Fruit fly (Drosophila melanogaster) whole organism, embryonic: ENCODE data around the gene CG5172.

Source experiments
- ATbp ChIP-seq: fragments of 200-800 bp; sonication (Bioruptor generic); optimal IDR thresholded peaks from 2 replicates; lab custom pipeline; 2017; ENCODE audit warnings: missing biosample characterization, mild to moderate bottlenecking, missing genetic modification characterization, missing genetic modification reagents
- Adf1 ChIP-seq: fragments of 200-800 bp; sonication (Bioruptor generic); IDR thresholded peaks from 2 replicates; pipeline ENCODE4 v1.3.6; 2022; ENCODE audit warnings: missing biosample characterization, missing genetic modification characterization
- Awh ChIP-seq: fragments of 200-800 bp; sonication (Bioruptor generic); IDR thresholded peaks from 2 replicates; pipeline ENCODE4, ENCODE4 v1.3.6; 2022; ENCODE audit warnings: missing biosample characterization, missing genetic modification characterization
- CG10267 ChIP-seq: fragments of 200-800 bp; sonication (Bioruptor generic); optimal IDR thresholded peaks from 2 replicates; lab custom pipeline; 2018; ENCODE audit warnings: missing biosample characterization, mild to moderate bottlenecking, missing genetic modification characterization, moderate library complexity
- CG12155 ChIP-seq: fragments of 200-800 bp; sonication (Bioruptor generic); optimal IDR thresholded peaks from 3 replicates; lab custom pipeline; 2016; ENCODE audit warnings: missing biosample characterization, missing genetic modification characterization
- CG13624 ChIP-seq: fragments of 200-800 bp; sonication (Bioruptor generic); optimal IDR thresholded peaks from 2 replicates; lab custom pipeline; 2016; ENCODE audit warnings: missing biosample characterization, missing genetic modification characterization
- CG14441 ChIP-seq: fragments of 200-800 bp; sonication (Bioruptor generic); IDR thresholded peaks from 2 replicates; pipeline ENCODE4 v1.3.6; 2022; ENCODE audit warnings: missing biosample characterization, missing genetic modification characterization
- CG14710 ChIP-seq: fragments of 200-800 bp; sonication (Bioruptor generic); optimal IDR thresholded peaks from 3 replicates; lab custom pipeline; 2019; ENCODE audit warnings: missing biosample characterization, mild to moderate bottlenecking, missing genetic modification characterization, moderate library complexity
- CG15269 ChIP-seq: fragments of 200-800 bp; sonication (Bioruptor generic); optimal IDR thresholded peaks from 2 replicates; lab custom pipeline; 2018; ENCODE audit warnings: missing biosample characterization, mild to moderate bottlenecking, missing genetic modification characterization, moderate library complexity
- CG15601 ChIP-seq: fragments of 200-800 bp; sonication (Bioruptor generic); optimal IDR thresholded peaks from 3 replicates; lab custom pipeline; 2019; ENCODE audit warnings: missing biosample characterization, mild to moderate bottlenecking, missing genetic modification characterization, moderate library complexity
- CG1602 ChIP-seq: fragments of 200-800 bp; sonication (Bioruptor generic); optimal IDR thresholded peaks from 3 replicates; lab custom pipeline; 2016; ENCODE audit warnings: missing biosample characterization, missing genetic modification characterization
- CG17361 ChIP-seq: fragments of 200-800 bp; sonication (Bioruptor generic); IDR thresholded peaks from 3 replicates; pipeline ENCODE4 v1.3.6; 2022; ENCODE audit warnings: missing biosample characterization, missing genetic modification characterization
- CG18599 ChIP-seq: fragments of 200-800 bp; sonication (Bioruptor generic); optimal IDR thresholded peaks from 3 replicates; lab custom pipeline; 2017; ENCODE audit warnings: missing biosample characterization, missing genetic modification characterization, mild to moderate bottlenecking, moderate library complexity, missing genetic modification reagents
- CG30020 ChIP-seq: fragments of 200-800 bp; optimal IDR thresholded peaks from 2 replicates; lab custom pipeline; 2019; ENCODE audit warnings: missing biosample characterization, mild to moderate bottlenecking, missing genetic modification characterization, moderate library complexity
- CG42726 ChIP-seq: fragments of 200-800 bp; sonication (Bioruptor generic); IDR thresholded peaks from 2 replicates; pipeline ENCODE4 v1.3.6; 2022; ENCODE audit warnings: missing biosample characterization, missing genetic modification characterization; ENCODE audit not compliant: partially characterized antibody
- CG6791 ChIP-seq: fragments of 200-800 bp; sonication (Bioruptor generic); IDR thresholded peaks from 3 replicates; pipeline ENCODE4 v1.3.6; 2022; ENCODE audit warnings: missing biosample characterization, missing genetic modification characterization; ENCODE audit not compliant: partially characterized antibody
- CG7357 ChIP-seq: fragments of 200-800 bp; sonication (Bioruptor generic); IDR thresholded peaks from 3 replicates; pipeline ENCODE4 v1.3.6; 2022; ENCODE audit warnings: missing biosample characterization, missing genetic modification characterization
- CG7786 ChIP-seq: fragments of 200-800 bp; sonication (Bioruptor generic); optimal IDR thresholded peaks from 2 replicates; lab custom pipeline; 2016; ENCODE audit warnings: missing biosample characterization, missing genetic modification characterization
- CG7963 ChIP-seq: fragments of 200-800 bp; sonication (Bioruptor generic); IDR thresholded peaks from 3 replicates; pipeline ENCODE4 v1.3.6; 2022; ENCODE audit warnings: missing biosample characterization, missing genetic modification characterization; ENCODE audit not compliant: partially characterized antibody
- CG8388 ChIP-seq: fragments of 200-800 bp; sonication (Bioruptor generic); optimal IDR thresholded peaks from 2 replicates; lab custom pipeline; 2019; ENCODE audit warnings: missing biosample characterization, mild to moderate bottlenecking, missing genetic modification characterization, moderate library complexity
- CG8765 ChIP-seq: fragments of 200-800 bp; sonication (Bioruptor generic); IDR thresholded peaks from 2 replicates; pipeline ENCODE4 v1.3.6; 2022; ENCODE audit warnings: missing biosample characterization, missing genetic modification characterization
- CG8924 ChIP-seq: fragments of 200-800 bp; optimal IDR thresholded peaks from 3 replicates; lab custom pipeline; 2019; ENCODE audit warnings: missing biosample characterization, mild to moderate bottlenecking, missing genetic modification characterization, moderate library complexity
- CTCF ChIP-seq: fragments of 200-800 bp; sonication (Bioruptor generic); optimal IDR thresholded peaks from 2 replicates; lab custom pipeline; 2017; ENCODE audit warnings: missing biosample characterization, mild to moderate bottlenecking, missing genetic modification characterization, moderate library complexity
- D19A ChIP-seq: fragments of 200-800 bp; optimal IDR thresholded peaks from 3 replicates; lab custom pipeline; 2019; ENCODE audit warnings: missing biosample characterization, mild to moderate bottlenecking, missing genetic modification characterization, moderate library complexity
- E2f1 ChIP-seq: fragments of 200-800 bp; sonication (Bioruptor generic); IDR thresholded peaks from 2 replicates; pipeline ENCODE4 v1.3.6; 2022; ENCODE audit warnings: missing biosample characterization, missing genetic modification characterization
- H15 ChIP-seq: fragments of 200-800 bp; sonication (Bioruptor generic); IDR thresholded peaks from 3 replicates; pipeline ENCODE4 v1.3.6; 2022; ENCODE audit warnings: missing biosample characterization, missing genetic modification characterization
- HLH3B ChIP-seq: fragments of 200-800 bp; sonication (Bioruptor generic); IDR thresholded peaks from 2 replicates; pipeline ENCODE4 v1.3.6; 2022; ENCODE audit warnings: missing biosample characterization, missing genetic modification characterization
- HLHmδ ChIP-seq: fragments of 200-800 bp; sonication (Bioruptor generic); optimal IDR thresholded peaks from 2 replicates; lab custom pipeline; 2018; ENCODE audit warnings: missing biosample characterization, mild to moderate bottlenecking, missing genetic modification characterization, moderate library complexity
- Hr39 ChIP-seq: fragments of >200 bp; optimal IDR thresholded peaks from 2 replicates; lab custom pipeline; 2017
- Hr78 ChIP-seq, 2 experiments: fragments of 200-800 bp in 1 of 2; fragments of >200 bp in 1 of 2; sonication (Bioruptor generic) in 1 of 2; optimal IDR thresholded peaks; 2 replicates each; lab custom pipeline; 2017 to 2019; ENCODE audit warnings: missing biosample characterization in 2 of 2, missing genetic modification characterization in 2 of 2, mild to moderate bottlenecking in 1 of 2, moderate library complexity in 1 of 2
- NFAT ChIP-seq: fragments of 200-800 bp; sonication (Bioruptor generic); IDR thresholded peaks from 2 replicates; pipeline ENCODE4 v1.3.6; 2022; ENCODE audit warnings: missing biosample characterization, missing genetic modification characterization
- Rx ChIP-seq: fragments of 200-800 bp; sonication (Bioruptor generic); IDR thresholded peaks from 2 replicates; pipeline ENCODE4 v1.3.6; 2022; ENCODE audit warnings: missing biosample characterization, missing genetic modification characterization
- Vsx1 ChIP-seq: fragments of 200-800 bp; sonication (Bioruptor generic); optimal IDR thresholded peaks from 2 replicates; lab custom pipeline; 2017; ENCODE audit warnings: missing biosample characterization, mild to moderate bottlenecking, missing genetic modification characterization, missing genetic modification reagents
- bsh ChIP-seq, 2 experiments: fragments of 200-800 bp; sonication (Bioruptor generic); optimal IDR thresholded peaks; 2 replicates each; lab custom pipeline; 2017 to 2018; ENCODE audit warnings: mild to moderate bottlenecking in 2 of 2, missing biosample characterization in 2 of 2, missing genetic modification characterization in 2 of 2, moderate library complexity in 1 of 2
- dmrt99B ChIP-seq: fragments of 200-800 bp; sonication (Bioruptor generic); optimal IDR thresholded peaks from 2 replicates; lab custom pipeline; 2018; ENCODE audit warnings: missing biosample characterization, mild to moderate bottlenecking, missing genetic modification characterization, moderate library complexity
- dysf ChIP-seq: fragments of 200-800 bp; sonication (Bioruptor generic); IDR thresholded peaks from 3 replicates; pipeline ENCODE4 v1.3.6; 2022; ENCODE audit warnings: missing biosample characterization, missing genetic modification characterization
- fd64A ChIP-seq: fragments of 200-800 bp; sonication (Bioruptor generic); optimal IDR thresholded peaks from 3 replicates; lab custom pipeline; 2018; ENCODE audit warnings: missing biosample characterization, mild to moderate bottlenecking, missing genetic modification characterization
- gem ChIP-seq: fragments of 200-800 bp; sonication (Bioruptor generic); optimal IDR thresholded peaks from 2 replicates; lab custom pipeline; 2019; ENCODE audit warnings: missing biosample characterization, mild to moderate bottlenecking, missing genetic modification characterization, moderate library complexity
- gsb-n ChIP-seq: fragments of 200-800 bp; sonication (Bioruptor generic); optimal IDR thresholded peaks from 3 replicates; lab custom pipeline; 2018; ENCODE audit warnings: missing biosample characterization, mild to moderate bottlenecking, missing genetic modification characterization
- hkb ChIP-seq, 2 experiments: fragments of 200-800 bp in 1 of 2; fragments of >200 bp in 1 of 2; sonication (Bioruptor generic) in 1 of 2; IDR thresholded peaks in 1 of 2; optimal IDR thresholded peaks in 1 of 2; 2 replicates each; pipeline versions ENCODE4 v1.3.6 to Lab custom; 2017 to 2022; ENCODE audit warnings: missing biosample characterization in 1 of 2, missing genetic modification characterization in 1 of 2
- hth ChIP-seq: fragments of >200 bp; optimal IDR thresholded peaks from 2 replicates; lab custom pipeline; 2017; ENCODE audit warnings: inconsistent platforms
- lmd ChIP-seq: fragments of 200-800 bp; sonication (Bioruptor generic); IDR thresholded peaks from 2 replicates; pipeline ENCODE4 v1.3.6; 2022; ENCODE audit warnings: missing biosample characterization, missing genetic modification characterization
- nerfin-1 ChIP-seq: fragments of 200-800 bp; sonication (Bioruptor generic); optimal IDR thresholded peaks from 3 replicates; lab custom pipeline; 2019; ENCODE audit warnings: missing biosample characterization, mild to moderate bottlenecking, missing genetic modification characterization, moderate library complexity
- nmo ChIP-seq: fragments of 200-800 bp; sonication (Bioruptor generic); optimal IDR thresholded peaks from 2 replicates; lab custom pipeline; 2018; ENCODE audit warnings: missing biosample characterization, mild to moderate bottlenecking, missing genetic modification characterization, moderate library complexity
- pita ChIP-seq: fragments of 200-800 bp; sonication (Bioruptor generic); optimal IDR thresholded peaks from 2 replicates; lab custom pipeline; 2017; ENCODE audit warnings: missing biosample characterization, mild to moderate bottlenecking, missing genetic modification characterization
- row ChIP-seq: fragments of 200-800 bp; sonication (Bioruptor generic); IDR thresholded peaks from 3 replicates; pipeline ENCODE4 v1.3.6; 2022; ENCODE audit warnings: missing biosample characterization, missing genetic modification characterization
- sisA ChIP-seq: fragments of 200-800 bp; sonication (Bioruptor generic); IDR thresholded peaks from 2 replicates; pipeline ENCODE4 v1.3.6; 2022; ENCODE audit warnings: missing biosample characterization, missing genetic modification characterization
- ttk ChIP-seq: fragments of 200-800 bp; sonication (Bioruptor generic); IDR thresholded peaks from 2 replicates; pipeline ENCODE4 v2.1.2; 2022; ENCODE audit warnings: missing biosample characterization, missing genetic modification characterization
- twi ChIP-seq: fragments of 200-800 bp; optimal IDR thresholded peaks from 2 replicates; lab custom pipeline; 2019; ENCODE audit warnings: missing biosample characterization, mild to moderate bottlenecking, missing genetic modification characterization, moderate library complexity

CG5172 gene

dm6 chrX:17174115-17174514 lies 47.1 kb upstream of the CG5172 start (continued):
- 0 out of 2 replicates have a peak, but pooled peaks have one; percentile 14 for TF ChIP-seq E2f1 (GFP tag; lab: Robert Waterston, UW)
- TF ChIP-seq CG14710 (tag; lab: Kevin White, UChicago) = peak; percentile 5
- TF ChIP-seq twi (tag; lab: Kevin White, UChicago) = peak; percentile 42
- TF ChIP-seq Rx (GFP tag; lab: Robert Waterston, UW) = peak; percentile 46; the same call in 1 of the 2 replicates
- TF ChIP-seq H15 = 0 out of 3 replicates have a peak, but pooled peaks have one; percentile 40
- peak; percentile 17; the same call in 1 of the 2 replicates for TF ChIP-seq lmd (GFP tag; lab: Robert Waterston, UW)
- TF ChIP-seq CG7786 (GFP tag; lab: Kevin White, UChicago) = no peak
- TF ChIP-seq HLH3B (GFP tag; lab: Robert Waterston, UW) = 0 out of 2 replicates have a peak, but pooled peaks have one; percentile 11
- TF ChIP-seq nmo = peak; percentile 32
- TF ChIP-seq CG15601 (tag; lab: Kevin White, UChicago) = peak; percentile 40
- peak; percentile 12 for TF ChIP-seq ATbp (GFP tag; lab: Kevin White, UChicago)
- no peak for TF ChIP-seq CG12155 (GFP tag; lab: Kevin White, UChicago)
- peak in 1 of 2 experiments; percentile 40 for TF ChIP-seq bsh (GFP tag; optimal IDR thresholded peaks at IDR 0.05; lab: Kevin White, UChicago)
- peak; percentile 42 for TF ChIP-seq D19A (tag; lab: Kevin White, UChicago)
- 0 out of 2 replicates have a peak, but pooled peaks have one; percentile 10 for TF ChIP-seq NFAT (GFP tag; lab: Robert Waterston, UW)
- peak; percentile 52 for TF ChIP-seq gem (tag; lab: Kevin White, UChicago)
- TF ChIP-seq CG8924 (tag; lab: Kevin White, UChicago) = no peak
- peak; percentile 39 for TF ChIP-seq CG8388 (GFP tag; lab: Kevin White, UChicago)
- TF ChIP-seq CG17361 = 0 out of 3 replicates have a peak, but pooled peaks have one; percentile 45
- peak; percentile 45; the same call in 1 of the 2 replicates for TF ChIP-seq Awh (GFP tag; lab: Robert Waterston, UW)
- peak; percentile 50; the same call in 1 of the 2 replicates for TF ChIP-seq sisA (GFP tag; lab: Robert Waterston, UW)
- peak; percentile 50; the same call in 2 of the 3 replicates for TF ChIP-seq row
- peak; percentile 40 for TF ChIP-seq gsb-n (tag; lab: Kevin White, UChicago)
- TF ChIP-seq dmrt99B (tag; lab: Kevin White, UChicago) = peak; percentile 43
- peak; percentile 34; the same call in 1 of the 3 replicates for TF ChIP-seq dysf (GFP tag; lab: Robert Waterston, UW)
- TF ChIP-seq CG30020 (tag; lab: Kevin White, UChicago) = no peak
- TF ChIP-seq CG10267 (tag; lab: Kevin White, UChicago) = peak; percentile 18
- TF ChIP-seq Hr78 (GFP tag; optimal IDR thresholded peaks at IDR 0.05; lab: Kevin White, UChicago) = peak in 1 of 2 experiments; percentile 5
- no peak for TF ChIP-seq hkb (optimal IDR thresholded peaks at IDR 0.05; lab: Kevin White, UChicago)
- TF ChIP-seq hkb (GFP tag; IDR thresholded peaks at IDR 0.05; lab: Robert Waterston, UW) = 0 out of 2 replicates have a peak, but pooled peaks have one; percentile 24
- peak; percentile 58 for TF ChIP-seq ttk
- peak; percentile 7 for TF ChIP-seq CG18599 (GFP tag; lab: Kevin White, UChicago)
- TF ChIP-seq, all 482 proteins: peak for 56

dm6 chrX:17175558-17176189 lies 45.6 kb upstream of the CG5172 start:
- TF ChIP-seq CG7963 (GFP tag; lab: Robert Waterston, UW) (0 out of 3 replicates have a peak, but pooled peaks have one; percentile 10), nerfin-1 (tag; lab: Kevin White, UChicago) (no peak), Vsx1 (GFP tag; lab: Kevin White, UChicago) (no peak), CG7357 (no peak), CG8765 (GFP tag; lab: Robert Waterston, UW) (no peak), pita (peak; percentile 53), HLHmδ (GFP tag; lab: Kevin White, UChicago) (no peak), CG14441 (peak; percentile 44), CG6791 (GFP tag; lab: Robert Waterston, UW) (peak; percentile 54; the same call in 2 of the 3 replicates), hth (lab: Kevin White, UChicago) (no peak), CG42726 (GFP tag; lab: Robert Waterston, UW) (peak; percentile 58; the same call in 1 of the 2 replicates), fd64A (GFP tag; lab: Kevin White, UChicago) (no peak), CG15269 (tag; lab: Kevin White, UChicago) (no peak), CG1602 (GFP tag; lab: Kevin White, UChicago) (no peak), Adf1 (GFP tag; lab: Robert Waterston, UW) (no peak), CTCF (peak; percentile 98), Hr39 (lab: Kevin White, UChicago) (no peak), CG13624 (GFP tag; lab: Kevin White, UChicago) (no peak)
